Worm (Caenorhabditis elegans): ENCODE results near the gene F09G2.1.

ce11 chrV:7234726-7235125 lies 34.7 kb downstream of the F09G2.1 start, which contains the start of gene C05C8.5:
- TF ChIP-seq ama-1 (optimal IDR thresholded peaks at IDR 0.05) (no peak), B0310.2 (tag; optimal IDR thresholded peaks at IDR 0.05) (no peak), flt-1 (GFP tag; IDR thresholded peaks at IDR 0.05) (no peak), tbx-37 (GFP tag; conservative IDR thresholded peaks at IDR 0.05) (no peak), hnd-1 (tag; optimal IDR thresholded peaks at IDR 0.05) (no peak), ceh-36 (tag; optimal IDR thresholded peaks at IDR 0.05) (no peak)
